Worm (Caenorhabditis elegans) whole organism, L4 larva: Measurements from ENCODE around the gene epg-3.

ENCODE experiments used
- F26F4.8 ChIP-seq: fragments of 200-800 bp; sonication (Bioruptor generic); conservative IDR thresholded peaks from 2 replicates; pipeline ENCODE4 v1.3.6; 2022; ENCODE audit warnings: missing genetic modification characterization, missing compliant biosample characterization
- R02D3.7 ChIP-seq: fragments of 150-350 bp; sonication (generic microtip); optimal IDR thresholded peaks from 3 replicates; lab custom pipeline; 2014; ENCODE audit warnings: missing biosample characterization, missing genetic modification characterization
- ceh-32 ChIP-seq: sonication (generic microtip); optimal IDR thresholded peaks from 2 replicates; lab custom pipeline; 2016; ENCODE audit warnings: mild to moderate bottlenecking, missing genetic modification characterization, missing compliant biosample characterization; ENCODE audit not compliant: poor library complexity
- ces-1 ChIP-seq: fragments of 150-350 bp; sonication (generic microtip); optimal IDR thresholded peaks from 4 replicates; lab custom pipeline; 2014; ENCODE audit warnings: missing biosample characterization, missing genetic modification reagents, missing genetic modification characterization
- egl-27 ChIP-seq: sonication (generic microtip); optimal IDR thresholded peaks from 3 replicates; lab custom pipeline; 2017; ENCODE audit warnings: missing biosample characterization, missing genetic modification reagents, missing genetic modification characterization
- lin-15B ChIP-seq: fragments of 150-350 bp; sonication (generic microtip); optimal IDR thresholded peaks from 3 replicates; lab custom pipeline; 2014; ENCODE audit warnings: missing biosample characterization, missing genetic modification characterization
- madf-5 ChIP-seq, 2 experiments: fragments of 200-800 bp; sonication (Bioruptor generic); IDR thresholded peaks; 2 replicates each; pipeline ENCODE4 v1.3.6; 2022; ENCODE audit warnings: missing compliant biosample characterization in 2 of 2, missing genetic modification characterization in 2 of 2
- mdl-1 ChIP-seq, 2 experiments: fragments of 150-350 bp in 1 of 2; sonication (generic microtip) in 1 of 2; optimal IDR thresholded peaks; 2 replicates each; lab custom pipeline; 2014 to 2017; ENCODE audit warnings: missing biosample characterization in 2 of 2, missing genetic modification characterization in 2 of 2
- nhr-111 ChIP-seq: fragments of 200-800 bp; sonication (Bioruptor generic); optimal IDR thresholded peaks from 2 replicates; lab custom pipeline; 2018; ENCODE audit warnings: mild to moderate bottlenecking, missing genetic modification characterization, missing compliant biosample characterization
- nhr-237 ChIP-seq: sonication (generic microtip); optimal IDR thresholded peaks from 2 replicates; lab custom pipeline; 2017; ENCODE audit warnings: missing biosample characterization, missing genetic modification characterization
- pqm-1 ChIP-seq: sonication (generic microtip); optimal IDR thresholded peaks from 2 replicates; lab custom pipeline; 2017; ENCODE audit warnings: missing biosample characterization, missing genetic modification characterization
- zip-11 ChIP-seq: fragments of 200-800 bp; sonication (Bioruptor generic); IDR thresholded peaks from 2 replicates; pipeline ENCODE4 v1.3.6; 2022; ENCODE audit warnings: missing genetic modification characterization, missing compliant biosample characterization

ce11 chrIII:12971828-12972379 is 37.4 kb downstream of the epg-3 start:
- TF ChIP-seq ceh-32 (tag; lab: Kevin White, UChicago) = no peak
- TF ChIP-seq nhr-237 (tag; lab: Kevin White, UChicago) = no peak
- TF ChIP-seq egl-27 = no peak
- TF ChIP-seq nhr-111 (GFP tag; lab: Kevin White, UChicago) = no peak
- no peak for TF ChIP-seq lin-15B (tag; lab: Kevin White, UChicago)
- TF ChIP-seq R02D3.7 (tag; lab: Kevin White, UChicago) = no peak
- TF ChIP-seq zip-11 (GFP tag; lab: Robert Waterston, UW) = no peak
- TF ChIP-seq ces-1 (GFP tag; lab: Kevin White, UChicago) = no peak
- TF ChIP-seq mdl-1 (tag; optimal IDR thresholded peaks at IDR 0.05; lab: Kevin White, UChicago) = no peak
- TF ChIP-seq madf-5 (GFP tag; IDR thresholded peaks at IDR 0.05; lab: Robert Waterston, UW) = no peak
- TF ChIP-seq F26F4.8 (GFP tag; lab: Robert Waterston, UW) = no peak
- TF ChIP-seq pqm-1 = no peak
